Worm (Caenorhabditis elegans) whole organism, late embryonic: ENCODE data around the gene rps-25.

Experiments
- K02D7.2 ChIP-seq: sonication (generic microtip); optimal IDR thresholded peaks from 2 replicates; lab custom pipeline; 2017; ENCODE audit warnings: mild to moderate bottlenecking, missing genetic modification characterization, missing compliant biosample characterization
- K09A11.1 ChIP-seq: sonication (generic microtip); optimal IDR thresholded peaks from 2 replicates; lab custom pipeline; 2017; ENCODE audit warnings: antibody characterized with exemption, mild to moderate bottlenecking, missing genetic modification characterization, missing compliant biosample characterization; ENCODE audit not compliant: insufficient read depth
- ahr-1 ChIP-seq: sonication (generic microtip); optimal IDR thresholded peaks from 2 replicates; lab custom pipeline; 2016; ENCODE audit warnings: missing genetic modification characterization, missing compliant biosample characterization
- ceh-18 ChIP-seq: sonication (generic microtip); optimal IDR thresholded peaks from 2 replicates; lab custom pipeline; 2016; ENCODE audit warnings: missing genetic modification characterization, missing compliant biosample characterization
- ceh-22 ChIP-seq: sonication (generic microtip); optimal IDR thresholded peaks from 2 replicates; lab custom pipeline; 2017; ENCODE audit warnings: missing biosample characterization, missing genetic modification characterization
- ceh-48 ChIP-seq: sonication (generic microtip); optimal IDR thresholded peaks from 2 replicates; lab custom pipeline; 2016; ENCODE audit warnings: missing genetic modification characterization, inconsistent platforms, missing compliant biosample characterization
- ceh-9 ChIP-seq: sonication (generic microtip); optimal IDR thresholded peaks from 2 replicates; lab custom pipeline; 2016; ENCODE audit warnings: mild to moderate bottlenecking, missing genetic modification characterization, inconsistent platforms, missing compliant biosample characterization
- elt-2 ChIP-seq: sonication (generic microtip); optimal IDR thresholded peaks from 2 replicates; lab custom pipeline; 2016; ENCODE audit warnings: missing genetic modification reagents, missing genetic modification characterization, missing compliant biosample characterization
- ets-4 ChIP-seq: sonication (generic microtip); optimal IDR thresholded peaks from 2 replicates; lab custom pipeline; 2016; ENCODE audit warnings: missing genetic modification characterization, missing compliant biosample characterization
- fax-1 ChIP-seq: sonication (generic microtip); optimal IDR thresholded peaks from 2 replicates; lab custom pipeline; 2016; ENCODE audit warnings: missing genotype, missing genetic modification characterization, missing compliant biosample characterization
- gmeb-2 ChIP-seq: sonication (generic microtip); optimal IDR thresholded peaks from 2 replicates; lab custom pipeline; 2016; ENCODE audit warnings: missing genetic modification characterization, inconsistent platforms, missing compliant biosample characterization
- hlh-13 ChIP-seq: fragments of 200-800 bp; sonication (Bioruptor generic); optimal IDR thresholded peaks from 2 replicates; lab custom pipeline; 2018; ENCODE audit warnings: mild to moderate bottlenecking, missing genetic modification characterization, missing compliant biosample characterization
- hlh-15 ChIP-seq: sonication (generic microtip); optimal IDR thresholded peaks from 2 replicates; lab custom pipeline; 2016; ENCODE audit warnings: missing genetic modification characterization, missing compliant biosample characterization
- hlh-8 ChIP-seq: sonication (generic microtip); optimal IDR thresholded peaks from 2 replicates; lab custom pipeline; 2016; ENCODE audit warnings: missing genotype, missing genetic modification characterization, missing compliant biosample characterization
- lim-6 ChIP-seq: sonication (generic microtip); optimal IDR thresholded peaks from 2 replicates; lab custom pipeline; 2016; ENCODE audit warnings: missing genetic modification characterization, missing compliant biosample characterization
- lin-11 ChIP-seq: fragments of 200-800 bp; sonication (Bioruptor generic); optimal IDR thresholded peaks from 2 replicates; lab custom pipeline; 2018; ENCODE audit warnings: mild to moderate bottlenecking, missing genetic modification characterization, missing compliant biosample characterization
- mec-3 ChIP-seq: sonication (generic microtip); optimal IDR thresholded peaks from 2 replicates; lab custom pipeline; 2016; ENCODE audit warnings: borderline replicate concordance, missing genetic modification characterization, missing compliant biosample characterization
- nfya-1 ChIP-seq: sonication (generic microtip); optimal IDR thresholded peaks from 2 replicates; lab custom pipeline; 2017; ENCODE audit warnings: missing genetic modification characterization, mild to moderate bottlenecking, missing compliant biosample characterization, antibody characterized with exemption, moderate library complexity
- nhr-232 ChIP-seq: sonication (generic microtip); optimal IDR thresholded peaks from 2 replicates; lab custom pipeline; 2016; ENCODE audit warnings: missing genetic modification characterization, missing compliant biosample characterization
- npax-4 ChIP-seq: sonication (generic microtip); optimal IDR thresholded peaks from 2 replicates; lab custom pipeline; 2016; ENCODE audit warnings: missing genetic modification characterization, missing compliant biosample characterization
- pag-3 ChIP-seq: sonication (generic microtip); optimal IDR thresholded peaks from 2 replicates; lab custom pipeline; 2016; ENCODE audit warnings: missing compliant biosample characterization, missing genetic modification characterization, borderline replicate concordance
- pha-4 ChIP-seq: fragments of 150-350 bp; optimal IDR thresholded peaks from 2 replicates; lab custom pipeline; 2018; ENCODE audit warnings: missing biosample characterization, missing genetic modification reagents, missing genetic modification characterization
- ref-2 ChIP-seq: sonication (generic microtip); optimal IDR thresholded peaks from 2 replicates; lab custom pipeline; 2016; ENCODE audit warnings: missing genetic modification characterization, missing compliant biosample characterization
- sox-2 ChIP-seq: fragments of 200-800 bp; sonication (Bioruptor generic); IDR thresholded peaks from 2 replicates; pipeline ENCODE4 v1.3.6; 2022; ENCODE audit warnings: missing genetic modification reagents, missing genetic modification characterization, missing compliant biosample characterization
- sox-4 ChIP-seq: sonication (generic microtip); optimal IDR thresholded peaks from 2 replicates; lab custom pipeline; 2017; ENCODE audit warnings: mild to moderate bottlenecking, missing genetic modification characterization, inconsistent platforms, missing compliant biosample characterization
- tbx-7 ChIP-seq: sonication (generic microtip); optimal IDR thresholded peaks from 2 replicates; lab custom pipeline; 2016; ENCODE audit warnings: missing genotype, missing genetic modification characterization, missing compliant biosample characterization
- unc-3 ChIP-seq, 2 experiments: fragments of 200-800 bp in 1 of 2; sonication (Bioruptor generic) in 1 of 2; sonication (generic microtip) in 1 of 2; conservative IDR thresholded peaks in 1 of 2; optimal IDR thresholded peaks in 1 of 2; 2 replicates each; pipeline versions ENCODE4 v1.3.6 to Lab custom; 2016 to 2022; ENCODE audit warnings: missing compliant biosample characterization in 2 of 2, missing genetic modification characterization in 2 of 2, missing genetic modification reagents in 1 of 2
- unc-42 ChIP-seq: sonication (generic microtip); optimal IDR thresholded peaks from 2 replicates; lab custom pipeline; 2016; ENCODE audit warnings: missing genotype, missing genetic modification characterization, missing compliant biosample characterization
- unc-55 ChIP-seq: sonication (generic microtip); optimal IDR thresholded peaks from 2 replicates; lab custom pipeline; 2017; ENCODE audit warnings: missing biosample characterization, missing genetic modification reagents, missing genetic modification characterization

The rps-25 gene

ce11 chrIV:5948712-5949111, 1.3 kb upstream of the rps-25 start:
- TF ChIP-seq sox-4 (tag; lab: Kevin White, UChicago) (no peak), nfya-1 (no peak), K09A11.1 (tag; lab: Kevin White, UChicago) (no peak), elt-2 (tag; lab: Kevin White, UChicago) (no peak), unc-42 (no peak), pha-4 (no peak), gmeb-2 (tag; lab: Kevin White, UChicago) (no peak)

ce11 chrIV:5946602-5947444, 582 bp downstream of the rps-25 start, which contains the start of gene inx-7:
inx-7 (minus strand) TSS chrIV:5946638.
- TF ChIP-seq nhr-232 (tag; lab: Kevin White, UChicago) = no peak
- no peak for TF ChIP-seq sox-4 (tag; lab: Kevin White, UChicago)
- TF ChIP-seq sox-2 (GFP tag; lab: Robert Waterston, UW) = no peak
- TF ChIP-seq pag-3 (tag; lab: Kevin White, UChicago) = no peak
- TF ChIP-seq hlh-13 (GFP tag; lab: Kevin White, UChicago) = no peak
- no peak for TF ChIP-seq K02D7.2 (tag; lab: Kevin White, UChicago)
- no peak for TF ChIP-seq ceh-48
- TF ChIP-seq pha-4 = no peak
- no peak for TF ChIP-seq lim-6 (tag; lab: Kevin White, UChicago)
- TF ChIP-seq hlh-8 (tag; lab: Kevin White, UChicago) = no peak

- no peak for TF ChIP-seq ceh-9 (tag; lab: Kevin White, UChicago)
- TF ChIP-seq gmeb-2 (tag; lab: Kevin White, UChicago) = no peak
- no peak for TF ChIP-seq elt-2 (tag; lab: Kevin White, UChicago)
- no peak for TF ChIP-seq hlh-15 (tag; lab: Kevin White, UChicago)
- no peak for TF ChIP-seq mec-3 (tag; lab: Kevin White, UChicago)
- TF ChIP-seq tbx-7 (tag; lab: Kevin White, UChicago) = no peak
- TF ChIP-seq pha-4 = no peak
- TF ChIP-seq ref-2 (tag; lab: Kevin White, UChicago) = no peak
- no peak for TF ChIP-seq nfya-1
- no peak for TF ChIP-seq fax-1 (tag; lab: Kevin White, UChicago)
- no peak for TF ChIP-seq ahr-1 (tag; lab: Kevin White, UChicago)
- no peak for TF ChIP-seq unc-55 (GFP tag; lab: Kevin White, UChicago)
- no peak for TF ChIP-seq ceh-22 (tag; lab: Kevin White, UChicago)
- TF ChIP-seq ceh-18 (tag; lab: Kevin White, UChicago) = no peak
Measured at ce11 chrIV:5945455-5945854, 1.9 kb downstream of the rps-25 start.

ce11 chrIV:5944172-5944571, 3.2 kb downstream of the rps-25 start:
- TF ChIP-seq unc-3 (GFP tag; conservative IDR thresholded peaks at IDR 0.05; lab: Robert Waterston, UW) (no peak), unc-3 (tag; optimal IDR thresholded peaks at IDR 0.05; lab: Kevin White, UChicago) (no peak), lin-11 (tag; lab: Kevin White, UChicago) (no peak), ets-4 (tag; lab: Kevin White, UChicago) (no peak), npax-4 (tag; lab: Kevin White, UChicago) (no peak)

ce11 chrIV:5941236-5941976, 6.0 kb downstream of the rps-25 start, which contains the start of gene pfkb-1.2:
pfkb-1.2 (plus strand) TSS chrIV:5941926.
- peak; percentile 1 for TF ChIP-seq unc-42
- no peak for TF ChIP-seq hlh-8 (tag; lab: Kevin White, UChicago)
